Worm (Caenorhabditis elegans) whole organism, midembryonic: ENCODE measurements around the gene srxa-11.

ENCODE experiments used
- T22C8.4 ChIP-seq: fragments of 200-800 bp; sonication (Bioruptor generic); IDR thresholded peaks from 2 replicates; pipeline ENCODE4 v1.3.6; 2022; ENCODE audit warnings: missing genetic modification characterization, missing compliant biosample characterization
- cog-1 ChIP-seq: sonication (generic microtip); optimal IDR thresholded peaks from 2 replicates; lab custom pipeline; 2016; ENCODE audit warnings: missing genetic modification characterization, missing compliant biosample characterization
- flt-1 ChIP-seq: fragments of 200-800 bp; sonication (Bioruptor generic); IDR thresholded peaks from 2 replicates; pipeline ENCODE4 v1.3.6; 2022; ENCODE audit warnings: missing genetic modification characterization, missing compliant biosample characterization
- klf-2 ChIP-seq: fragments of 200-800 bp; sonication (Bioruptor generic); conservative IDR thresholded peaks from 2 replicates; pipeline ENCODE4 v1.3.6; 2022; ENCODE audit warnings: missing genetic modification reagents, missing genetic modification characterization, missing compliant biosample characterization
- med-1 ChIP-seq: sonication (generic microtip); optimal IDR thresholded peaks from 2 replicates; lab custom pipeline; 2017; ENCODE audit warnings: missing genetic modification characterization, mild to moderate bottlenecking, missing compliant biosample characterization, antibody characterized with exemption, missing genetic modification reagents; ENCODE audit not compliant: insufficient read depth
- ref-1 ChIP-seq: fragments of 200-800 bp; sonication (Bioruptor generic); conservative IDR thresholded peaks from 2 replicates; pipeline ENCODE4 v1.3.6; 2022; ENCODE audit warnings: missing genetic modification reagents, missing genetic modification characterization, missing compliant biosample characterization
- tab-1 ChIP-seq: fragments of 200-800 bp; sonication (Bioruptor generic); IDR thresholded peaks from 2 replicates; pipeline ENCODE4 v1.3.6; 2022; ENCODE audit warnings: missing genetic modification characterization, missing compliant biosample characterization
- ztf-23 ChIP-seq: fragments of 200-800 bp; sonication (Bioruptor generic); IDR thresholded peaks from 2 replicates; pipeline ENCODE4 v1.3.6; 2022; ENCODE audit warnings: missing genetic modification reagents, missing genetic modification characterization, missing compliant biosample characterization
- ztf-29 ChIP-seq: fragments of 200-800 bp; sonication (Bioruptor generic); IDR thresholded peaks from 2 replicates; pipeline ENCODE4 v1.3.6; 2022; ENCODE audit warnings: missing genetic modification reagents, missing genetic modification characterization, missing compliant biosample characterization

srxa-11 gene

ce11 chrV:13908120-13908915 is 15.6 kb upstream of the srxa-11 start:
- TF ChIP-seq cog-1 (no peak), flt-1 (GFP tag; lab: Robert Waterston, UW) (no peak), ztf-23 (GFP tag; lab: Robert Waterston, UW) (no peak), tab-1 (GFP tag; lab: Robert Waterston, UW) (no peak), klf-2 (GFP tag; lab: Robert Waterston, UW) (no peak), T22C8.4 (GFP tag; lab: Robert Waterston, UW) (no peak), ref-1 (GFP tag; lab: Robert Waterston, UW) (no peak), ztf-29 (GFP tag; lab: Robert Waterston, UW) (no peak), med-1 (no peak)

DNA sequence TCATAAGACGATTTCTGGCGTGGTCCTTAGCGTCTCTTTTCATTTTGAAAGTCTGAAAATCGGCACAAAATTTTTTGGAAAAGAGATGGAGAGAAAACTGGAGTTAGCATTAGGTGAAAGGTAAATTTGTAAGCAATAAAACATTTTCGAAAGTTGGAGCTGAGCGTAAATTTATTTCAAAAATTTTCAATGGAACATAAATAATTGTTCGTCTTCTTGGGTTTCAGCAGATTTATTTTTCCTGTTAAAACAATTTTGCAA is 15.1 kb upstream of the srxa-11 start, which contains the start of gene C06B3.6:
C06B3.6 (minus strand) TSS at position 52 of the 261 bp plus-strand sequence.
- TF ChIP-seq ztf-29 (GFP tag; lab: Robert Waterston, UW) = no peak
- no peak for TF ChIP-seq flt-1 (GFP tag; lab: Robert Waterston, UW)
- TF ChIP-seq tab-1 (GFP tag; lab: Robert Waterston, UW) = no peak
- no peak for TF ChIP-seq ref-1 (GFP tag; lab: Robert Waterston, UW)
- no peak for TF ChIP-seq ztf-23 (GFP tag; lab: Robert Waterston, UW)
- no peak for TF ChIP-seq med-1
- TF ChIP-seq T22C8.4 (GFP tag; lab: Robert Waterston, UW) = no peak
- no peak for TF ChIP-seq cog-1

- no peak for TF ChIP-seq klf-2 (GFP tag; lab: Robert Waterston, UW)
- no peak for TF ChIP-seq flt-1 (GFP tag; lab: Robert Waterston, UW)
- TF ChIP-seq ref-1 (GFP tag; lab: Robert Waterston, UW) = no peak
Observed at ce11 chrV:13909400-13909799, 14.6 kb upstream of the srxa-11 start, which contains the start of gene C06B3.7. Gene C06B3.7 (plus strand): TSS chrV:13909686.

DNA sequence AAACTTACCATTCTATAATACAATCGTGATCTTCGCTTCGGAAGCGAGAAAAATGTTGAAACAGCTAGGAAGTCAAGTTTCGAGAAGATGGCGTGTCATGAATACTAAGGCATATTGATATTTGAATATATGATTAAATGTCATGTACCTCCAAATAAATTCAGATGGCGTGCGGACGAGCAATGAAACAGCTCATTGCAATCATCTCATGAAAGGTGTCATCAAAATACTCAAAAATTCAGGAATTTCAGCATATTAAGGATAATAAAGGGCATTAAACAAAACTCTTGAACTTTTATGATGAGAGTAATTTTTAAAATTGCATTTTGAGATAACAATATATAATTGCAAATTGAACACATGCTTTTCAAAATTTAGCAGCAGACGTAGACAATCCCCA is 8.6 kb upstream of the srxa-11 start, which contains the start of gene gcy-32:
gcy-32 (minus strand) TSS at position 101 of the 400 bp plus-strand sequence.
- TF ChIP-seq ref-1 (GFP tag; lab: Robert Waterston, UW) = no peak
- TF ChIP-seq ztf-29 (GFP tag; lab: Robert Waterston, UW) = no peak
- TF ChIP-seq cog-1 = no peak
- no peak for TF ChIP-seq tab-1 (GFP tag; lab: Robert Waterston, UW)
- TF ChIP-seq klf-2 (GFP tag; lab: Robert Waterston, UW) = no peak
- no peak for TF ChIP-seq T22C8.4 (GFP tag; lab: Robert Waterston, UW)

- TF ChIP-seq ref-1 (GFP tag; lab: Robert Waterston, UW) (no peak), T22C8.4 (GFP tag; lab: Robert Waterston, UW) (no peak), tab-1 (GFP tag; lab: Robert Waterston, UW) (no peak), med-1 (no peak), klf-2 (GFP tag; lab: Robert Waterston, UW) (no peak), ztf-29 (GFP tag; lab: Robert Waterston, UW) (no peak), flt-1 (GFP tag; lab: Robert Waterston, UW) (no peak), ztf-23 (GFP tag; lab: Robert Waterston, UW) (no peak), cog-1 (no peak)
Observed at ce11 chrV:13916196-13916595, 7.8 kb upstream of the srxa-11 start, which contains the start of gene str-252. Gene str-252 (plus strand): TSS chrV:13916496.

DNA sequence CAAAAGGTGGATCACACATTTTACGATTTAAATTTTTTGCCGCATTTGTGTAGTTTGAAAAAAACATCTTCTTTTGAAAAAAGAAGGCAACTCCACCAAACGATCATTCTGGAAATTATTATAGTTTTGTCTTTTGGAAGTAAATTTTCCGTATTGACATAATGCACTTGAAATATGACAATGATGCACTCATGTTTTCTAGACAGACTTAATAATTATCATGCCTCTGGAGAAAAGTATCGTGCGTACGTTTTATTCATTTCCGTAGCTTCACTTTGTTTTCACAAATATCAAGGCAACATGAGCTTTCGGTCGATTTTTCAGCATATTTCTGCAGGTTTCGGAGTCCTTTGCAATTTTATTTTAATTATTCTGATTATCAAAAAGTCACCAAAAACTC is 5.6 kb upstream of the srxa-11 start, which contains the start of gene str-250:
str-250 (plus strand) TSS at position 301 of the 400 bp plus-strand sequence.
- TF ChIP-seq T22C8.4 (GFP tag; lab: Robert Waterston, UW) (no peak), flt-1 (GFP tag; lab: Robert Waterston, UW) (no peak), ref-1 (GFP tag; lab: Robert Waterston, UW) (no peak), cog-1 (no peak), klf-2 (GFP tag; lab: Robert Waterston, UW) (no peak), ztf-23 (GFP tag; lab: Robert Waterston, UW) (no peak)

DNA sequence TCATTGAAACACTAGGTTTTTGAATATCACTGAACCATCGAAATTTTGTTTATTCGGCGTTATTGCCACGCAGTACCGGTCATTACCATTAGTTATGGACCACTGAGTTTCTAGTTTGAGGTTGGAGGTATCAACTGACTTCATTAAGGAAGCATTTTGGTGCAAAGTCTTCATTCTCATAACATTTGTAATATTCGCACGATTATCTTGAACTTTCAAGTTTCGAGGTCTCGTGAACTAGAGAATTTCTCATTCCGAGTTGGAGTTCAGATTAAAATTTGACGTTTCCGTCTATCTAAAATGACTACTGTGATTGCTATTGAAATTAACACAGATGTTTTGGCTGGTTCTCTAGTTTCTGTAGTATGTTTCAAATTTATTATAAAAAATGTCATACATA is 3.2 kb upstream of the srxa-11 start, which contains the start of gene srx-42:
srx-42 (plus strand) TSS at position 301 of the 400 bp plus-strand sequence.
- TF ChIP-seq klf-2 (GFP tag; lab: Robert Waterston, UW) = no peak
- no peak for TF ChIP-seq flt-1 (GFP tag; lab: Robert Waterston, UW)
- TF ChIP-seq tab-1 (GFP tag; lab: Robert Waterston, UW) = no peak
- TF ChIP-seq med-1 = no peak
- TF ChIP-seq T22C8.4 (GFP tag; lab: Robert Waterston, UW) = no peak
- no peak for TF ChIP-seq cog-1
- TF ChIP-seq ztf-23 (GFP tag; lab: Robert Waterston, UW) = no peak
- TF ChIP-seq ztf-29 (GFP tag; lab: Robert Waterston, UW) = no peak
- no peak for TF ChIP-seq ref-1 (GFP tag; lab: Robert Waterston, UW)

ce11 chrV:13926398-13926797 is 2.4 kb downstream of the srxa-11 start, which contains the start of gene srxa-12:
Gene srxa-12 (plus strand): TSS chrV:13926698.
- no peak for TF ChIP-seq med-1
- no peak for TF ChIP-seq T22C8.4 (GFP tag; lab: Robert Waterston, UW)
- TF ChIP-seq klf-2 (GFP tag; lab: Robert Waterston, UW) = no peak
- TF ChIP-seq tab-1 (GFP tag; lab: Robert Waterston, UW) = no peak
- no peak for TF ChIP-seq ztf-29 (GFP tag; lab: Robert Waterston, UW)
- no peak for TF ChIP-seq flt-1 (GFP tag; lab: Robert Waterston, UW)
- no peak for TF ChIP-seq cog-1
- no peak for TF ChIP-seq ztf-23 (GFP tag; lab: Robert Waterston, UW)
- no peak for TF ChIP-seq ref-1 (GFP tag; lab: Robert Waterston, UW)

- no peak for TF ChIP-seq ztf-29 (GFP tag; lab: Robert Waterston, UW)
- no peak for TF ChIP-seq tab-1 (GFP tag; lab: Robert Waterston, UW)
- no peak for TF ChIP-seq flt-1 (GFP tag; lab: Robert Waterston, UW)
- no peak for TF ChIP-seq ref-1 (GFP tag; lab: Robert Waterston, UW)
- no peak for TF ChIP-seq T22C8.4 (GFP tag; lab: Robert Waterston, UW)
- no peak for TF ChIP-seq med-1
- no peak for TF ChIP-seq ztf-23 (GFP tag; lab: Robert Waterston, UW)
- no peak for TF ChIP-seq cog-1
- TF ChIP-seq klf-2 (GFP tag; lab: Robert Waterston, UW) = no peak
Observed at ce11 chrV:13929503-13929902, 5.6 kb downstream of the srxa-11 start, which contains the start of gene srxa-13. Gene srxa-13 (plus strand): TSS chrV:13929803.
